Fruit fly (Drosophila melanogaster) whole organism, embryonic: Measurements from ENCODE around the gene Sfp26Ad.

ENCODE experiments used
- Abd-B ChIP-seq: fragments of 200-800 bp; sonication (Bioruptor generic); optimal IDR thresholded peaks from 2 replicates; lab custom pipeline; 2018; ENCODE audit warnings: missing biosample characterization, mild to moderate bottlenecking, missing genetic modification characterization, moderate library complexity
- Aef1 ChIP-seq: fragments of 200-800 bp; sonication (Bioruptor generic); IDR thresholded peaks from 3 replicates; pipeline ENCODE4 v1.3.6; 2022; ENCODE audit warnings: missing biosample characterization, missing genetic modification characterization
- B-H2 ChIP-seq: fragments of 200-800 bp; sonication (Bioruptor generic); optimal IDR thresholded peaks from 2 replicates; lab custom pipeline; 2018; ENCODE audit warnings: missing biosample characterization, mild to moderate bottlenecking, missing genetic modification characterization
- Bgb ChIP-seq: fragments of 200-800 bp; sonication (Bioruptor generic); IDR thresholded peaks from 2 replicates; pipeline ENCODE4 v1.3.6; 2022; ENCODE audit warnings: missing biosample characterization, missing genetic modification characterization; ENCODE audit not compliant: partially characterized antibody
- CG10462 ChIP-seq: fragments of 200-800 bp; sonication (Bioruptor generic); optimal IDR thresholded peaks from 2 replicates; lab custom pipeline; 2016; ENCODE audit warnings: missing biosample characterization, missing genetic modification characterization
- CG11504 ChIP-seq: fragments of 200-800 bp; sonication (Bioruptor generic); optimal IDR thresholded peaks from 3 replicates; lab custom pipeline; 2019; ENCODE audit warnings: missing biosample characterization, mild to moderate bottlenecking, missing genetic modification characterization, moderate library complexity
- CG14860 ChIP-seq: fragments of 200-800 bp; sonication (Bioruptor generic); IDR thresholded peaks from 3 replicates; pipeline ENCODE4 v1.3.6; 2022; ENCODE audit warnings: missing biosample characterization, missing genetic modification characterization; ENCODE audit not compliant: partially characterized antibody
- CG15514 ChIP-seq: fragments of 200-800 bp; sonication (Bioruptor generic); optimal IDR thresholded peaks from 3 replicates; lab custom pipeline; 2017; ENCODE audit warnings: missing biosample characterization, missing genetic modification characterization, mild to moderate bottlenecking, moderate library complexity, missing genetic modification reagents
- CG16815 ChIP-seq: fragments of 200-800 bp; sonication (Bioruptor generic); optimal IDR thresholded peaks from 3 replicates; lab custom pipeline; 2017; ENCODE audit warnings: missing biosample characterization, mild to moderate bottlenecking, missing genetic modification characterization
- CG17912 ChIP-seq: fragments of 200-800 bp; sonication (Bioruptor generic); optimal IDR thresholded peaks from 2 replicates; lab custom pipeline; 2018; ENCODE audit warnings: missing biosample characterization, mild to moderate bottlenecking, missing genetic modification characterization
- CG1832 ChIP-seq: fragments of 200-800 bp; sonication (Bioruptor generic); optimal IDR thresholded peaks from 2 replicates; lab custom pipeline; 2017; ENCODE audit warnings: missing biosample characterization, mild to moderate bottlenecking, missing genetic modification characterization, inconsistent platforms
- CG2199 ChIP-seq: fragments of 200-800 bp; sonication (Bioruptor generic); IDR thresholded peaks from 3 replicates; pipeline ENCODE4 v1.3.6; 2022; ENCODE audit warnings: missing biosample characterization, missing genetic modification characterization
- CG2678 ChIP-seq: fragments of 200-800 bp; sonication (Bioruptor generic); optimal IDR thresholded peaks from 3 replicates; lab custom pipeline; 2019; ENCODE audit warnings: missing biosample characterization, mild to moderate bottlenecking, missing genetic modification characterization, moderate library complexity
- CG31224 ChIP-seq: fragments of 200-800 bp; sonication (Bioruptor generic); IDR thresholded peaks from 2 replicates; pipeline ENCODE4 v1.3.6; 2022; ENCODE audit warnings: missing biosample characterization, missing genetic modification characterization
- CG32772 ChIP-seq: fragments of 200-800 bp; sonication (Bioruptor generic); IDR thresholded peaks from 2 replicates; pipeline ENCODE4 v1.3.6; 2022; ENCODE audit warnings: missing biosample characterization, missing genetic modification characterization
- CG3726 ChIP-seq: fragments of 200-800 bp; sonication (Bioruptor generic); IDR thresholded peaks from 3 replicates; pipeline ENCODE4, ENCODE4 v1.3.6; 2022; ENCODE audit warnings: missing biosample characterization, missing genetic modification characterization
- CG3995 ChIP-seq: fragments of 200-800 bp; sonication (Bioruptor generic); optimal IDR thresholded peaks from 3 replicates; lab custom pipeline; 2016; ENCODE audit warnings: missing biosample characterization, missing genetic modification characterization
- CG6854 ChIP-seq: fragments of 200-800 bp; sonication (Bioruptor generic); optimal IDR thresholded peaks from 3 replicates; lab custom pipeline; 2017; ENCODE audit warnings: missing biosample characterization, mild to moderate bottlenecking, missing genetic modification characterization
- CG7786 ChIP-seq: fragments of 200-800 bp; sonication (Bioruptor generic); optimal IDR thresholded peaks from 2 replicates; lab custom pipeline; 2016; ENCODE audit warnings: missing biosample characterization, missing genetic modification characterization
- CG8089 ChIP-seq: fragments of 200-800 bp; sonication (Bioruptor generic); optimal IDR thresholded peaks from 3 replicates; lab custom pipeline; 2016; ENCODE audit warnings: missing biosample characterization, missing genetic modification characterization
- CG8290 ChIP-seq, 3 experiments: fragments of 200-800 bp; sonication (Bioruptor generic); optimal IDR thresholded peaks; 2 replicates each; lab custom pipeline; 2016 to 2019; ENCODE audit warnings: missing biosample characterization in 3 of 3, missing genetic modification characterization in 3 of 3, mild to moderate bottlenecking in 2 of 3, moderate library complexity in 1 of 3
- CG9437 ChIP-seq: fragments of 200-800 bp; sonication (Bioruptor generic); optimal IDR thresholded peaks from 2 replicates; lab custom pipeline; 2018; ENCODE audit warnings: missing biosample characterization, mild to moderate bottlenecking, missing genetic modification characterization
- Eip74EF ChIP-seq, 2 experiments: fragments of 200-800 bp in 1 of 2; fragments of >200 bp in 1 of 2; sonication (Bioruptor generic) in 1 of 2; optimal IDR thresholded peaks; 2 replicates each; lab custom pipeline; 2017 to 2019; ENCODE audit warnings: missing biosample characterization in 2 of 2, missing genetic modification characterization in 2 of 2, mild to moderate bottlenecking in 1 of 2, moderate library complexity in 1 of 2
- Gsc ChIP-seq: fragments of 200-800 bp; sonication (Bioruptor generic); IDR thresholded peaks from 2 replicates; pipeline ENCODE4 v1.3.6; 2022; ENCODE audit warnings: missing biosample characterization, missing genetic modification characterization
- HLHmδ ChIP-seq: fragments of 200-800 bp; sonication (Bioruptor generic); optimal IDR thresholded peaks from 2 replicates; lab custom pipeline; 2018; ENCODE audit warnings: missing biosample characterization, mild to moderate bottlenecking, missing genetic modification characterization, moderate library complexity
- Hmx ChIP-seq: fragments of 200-800 bp; sonication (Bioruptor generic); optimal IDR thresholded peaks from 2 replicates; lab custom pipeline; 2016; ENCODE audit warnings: missing biosample characterization, missing genetic modification characterization
- Lpt ChIP-seq: fragments of >200 bp; optimal IDR thresholded peaks from 2 replicates; lab custom pipeline; 2018; ENCODE audit warnings: missing biosample characterization, missing genetic modification characterization
- Mad ChIP-seq: fragments of 200-800 bp; sonication (Bioruptor generic); optimal IDR thresholded peaks from 2 replicates; lab custom pipeline; 2016; ENCODE audit warnings: missing biosample characterization, missing genetic modification characterization
- Meics ChIP-seq: fragments of 200-800 bp; sonication (Bioruptor generic); optimal IDR thresholded peaks from 2 replicates; lab custom pipeline; 2017; ENCODE audit warnings: missing biosample characterization, mild to moderate bottlenecking, missing genetic modification characterization
- Myb ChIP-seq: fragments of 200-800 bp; sonication (Bioruptor generic); optimal IDR thresholded peaks from 2 replicates; lab custom pipeline; 2016; ENCODE audit warnings: missing biosample characterization, missing genetic modification characterization
- PHDP ChIP-seq: fragments of 200-800 bp; sonication (Bioruptor generic); optimal IDR thresholded peaks from 3 replicates; lab custom pipeline; 2018; ENCODE audit warnings: missing biosample characterization, mild to moderate bottlenecking, missing genetic modification characterization, moderate library complexity
- Sry-β ChIP-seq: fragments of 200-800 bp; sonication (Bioruptor generic); optimal IDR thresholded peaks from 2 replicates; lab custom pipeline; 2018; ENCODE audit warnings: missing biosample characterization, mild to moderate bottlenecking, missing genetic modification characterization, moderate library complexity
- Ssrp ChIP-seq: fragments of 200-800 bp; sonication (Bioruptor generic); optimal IDR thresholded peaks from 2 replicates; lab custom pipeline; 2018; ENCODE audit warnings: missing biosample characterization, mild to moderate bottlenecking, missing genetic modification characterization, moderate library complexity
- Tbp ChIP-seq: fragments of >200 bp; optimal IDR thresholded peaks from 2 replicates; lab custom pipeline; 2018; ENCODE audit warnings: missing biosample characterization, missing genetic modification characterization
- aop ChIP-seq: fragments of 200-800 bp; sonication (Bioruptor generic); IDR thresholded peaks from 2 replicates; pipeline ENCODE4 v1.3.6; 2022; ENCODE audit warnings: missing biosample characterization, missing genetic modification characterization
- chm ChIP-seq: fragments of 200-800 bp; sonication (Bioruptor generic); IDR thresholded peaks from 2 replicates; pipeline ENCODE4 v1.3.6; 2022; ENCODE audit warnings: missing biosample characterization, missing genetic modification characterization
- cwo ChIP-seq: fragments of 200-800 bp; sonication (Bioruptor generic); optimal IDR thresholded peaks from 3 replicates; lab custom pipeline; 2017; ENCODE audit warnings: missing biosample characterization, missing genetic modification characterization, mild to moderate bottlenecking, moderate library complexity, missing genetic modification reagents
- gcm2 ChIP-seq: fragments of 200-800 bp; sonication (Bioruptor generic); optimal IDR thresholded peaks from 2 replicates; lab custom pipeline; 2016; ENCODE audit warnings: missing biosample characterization, missing genetic modification characterization
- klu ChIP-seq: fragments of 200-800 bp; sonication (Bioruptor generic); IDR thresholded peaks from 2 replicates; pipeline ENCODE4 v1.3.6; 2022; ENCODE audit warnings: missing biosample characterization, missing genetic modification characterization
- lilli ChIP-seq: fragments of 200-800 bp; sonication (Bioruptor generic); optimal IDR thresholded peaks from 3 replicates; lab custom pipeline; 2016; ENCODE audit warnings: missing biosample characterization, missing genetic modification characterization
- org-1 ChIP-seq: fragments of 200-800 bp; sonication (Bioruptor generic); optimal IDR thresholded peaks from 2 replicates; lab custom pipeline; 2017; ENCODE audit warnings: missing biosample characterization, missing genetic modification characterization
- pum ChIP-seq: fragments of 200-800 bp; sonication (Bioruptor generic); optimal IDR thresholded peaks from 2 replicates; lab custom pipeline; 2016; ENCODE audit warnings: missing biosample characterization, missing genetic modification characterization
- rib ChIP-seq: fragments of 200-800 bp; sonication (Bioruptor generic); IDR thresholded peaks from 2 replicates; pipeline ENCODE4 v1.3.6; 2022; ENCODE audit warnings: missing biosample characterization, missing genetic modification characterization
- ro ChIP-seq: fragments of 200-800 bp; sonication (Bioruptor generic); IDR thresholded peaks from 2 replicates; pipeline ENCODE4 v1.3.6; 2022; ENCODE audit warnings: missing biosample characterization, missing genetic modification characterization
- seq ChIP-seq: fragments of 200-800 bp; sonication (Bioruptor generic); IDR thresholded peaks from 2 replicates; pipeline ENCODE4 v1.3.6; 2022; ENCODE audit warnings: missing biosample characterization, missing genetic modification characterization
- sima ChIP-seq: fragments of 200-800 bp; sonication (Bioruptor generic); optimal IDR thresholded peaks from 2 replicates; lab custom pipeline; 2016; ENCODE audit warnings: missing biosample characterization, missing genetic modification characterization
- slbo ChIP-seq: fragments of 200-800 bp; sonication (Bioruptor generic); IDR thresholded peaks from 2 replicates; pipeline ENCODE4 v1.3.6; 2022; ENCODE audit warnings: missing biosample characterization, missing genetic modification characterization
- slp2 ChIP-seq: fragments of 200-800 bp; sonication (Bioruptor generic); optimal IDR thresholded peaks from 2 replicates; lab custom pipeline; 2016; ENCODE audit warnings: missing biosample characterization, missing genetic modification characterization
- tgo ChIP-seq: fragments of 200-800 bp; sonication (Bioruptor generic); IDR thresholded peaks from 3 replicates; pipeline ENCODE4 v1.3.6; 2022; ENCODE audit warnings: missing biosample characterization, missing genetic modification characterization
- unpg ChIP-seq: fragments of 200-800 bp; sonication (Bioruptor generic); optimal IDR thresholded peaks from 3 replicates; lab custom pipeline; 2018; ENCODE audit warnings: missing biosample characterization, mild to moderate bottlenecking, missing genetic modification characterization, moderate library complexity
- wdn ChIP-seq: fragments of 200-800 bp; sonication (Bioruptor generic); IDR thresholded peaks from 2 replicates; pipeline ENCODE4 v1.3.6; 2022; ENCODE audit warnings: missing biosample characterization, missing genetic modification characterization
- wor ChIP-seq: fragments of 200-800 bp; sonication (Bioruptor generic); IDR thresholded peaks from 2 replicates; pipeline ENCODE4 v1.3.6; 2022; ENCODE audit warnings: missing biosample characterization, missing genetic modification characterization

Gene Sfp26Ad

DNA sequence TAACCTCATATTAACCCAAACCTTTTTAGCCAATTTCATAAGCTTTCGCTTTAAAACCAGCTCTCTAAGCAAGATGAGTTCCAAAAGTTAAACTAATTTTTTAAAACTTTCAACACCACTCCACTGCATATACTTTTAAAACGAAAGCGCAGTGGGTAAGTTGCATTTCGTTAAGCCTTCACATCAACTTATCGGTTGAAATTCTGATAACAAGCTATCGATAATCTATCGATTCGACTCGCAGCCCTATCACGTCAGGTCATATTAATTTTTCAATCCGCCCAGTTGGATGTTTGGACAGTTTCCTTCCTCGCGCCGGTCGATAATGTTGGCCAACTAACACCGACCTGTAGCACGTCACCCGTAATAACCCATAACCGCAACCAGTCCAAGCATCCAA lies 43.0 kb upstream of the Sfp26Ad start, which contains the start of gene ifc (continued):
- TF ChIP-seq CG31224 (GFP tag; lab: Robert Waterston, UW) (no peak), CG2199 (GFP tag; lab: Robert Waterston, UW) (no peak), CG16815 (GFP tag; lab: Kevin White, UChicago) (no peak), tgo (GFP tag; lab: Robert Waterston, UW) (no peak), Aef1 (no peak), gcm2 (GFP tag; lab: Kevin White, UChicago) (no peak), ro (GFP tag; lab: Robert Waterston, UW) (no peak), slp2 (GFP tag; lab: Kevin White, UChicago) (no peak), seq (GFP tag; lab: Robert Waterston, UW) (no peak), Tbp (GFP tag; lab: Kevin White, UChicago) (no peak), Mad (peak; percentile 51), rib (GFP tag; lab: Robert Waterston, UW) (no peak), Abd-B (GFP tag; lab: Kevin White, UChicago) (no peak), CG11504 (no peak), lilli (GFP tag; lab: Kevin White, UChicago) (peak; percentile 76), org-1 (no peak), CG6854 (no peak), chm (GFP tag; lab: Robert Waterston, UW) (no peak), CG17912 (no peak), CG3995 (GFP tag; lab: Kevin White, UChicago) (peak; percentile 17), sima (GFP tag; lab: Kevin White, UChicago) (no peak), cwo (GFP tag; lab: Kevin White, UChicago) (no peak), Meics (peak; percentile 61), CG32772 (GFP tag; lab: Robert Waterston, UW) (no peak), Gsc (GFP tag; lab: Robert Waterston, UW) (no peak), CG1832 (GFP tag; lab: Kevin White, UChicago) (no peak), Ssrp (tag; lab: Kevin White, UChicago) (peak; percentile 61), Hmx (GFP tag; lab: Kevin White, UChicago) (no peak), CG8290 (GFP tag; optimal IDR thresholded peaks at IDR 0.05; lab: Kevin White, UChicago) (peak; percentile 89), CG8290 (tag; optimal IDR thresholded peaks at IDR 0.05; lab: Kevin White, UChicago) (peak; percentile 43 to 84), CG8089 (GFP tag; lab: Kevin White, UChicago) (peak; percentile 53), HLHmδ (GFP tag; lab: Kevin White, UChicago) (peak; percentile 19), Myb (GFP tag; lab: Kevin White, UChicago) (peak; percentile 70), PHDP (tag; lab: Kevin White, UChicago) (peak; percentile 44), pum (GFP tag; lab: Kevin White, UChicago) (peak; percentile 36), CG3726 (GFP tag; lab: Robert Waterston, UW) (no peak), Eip74EF (GFP tag; optimal IDR thresholded peaks at IDR 0.05; lab: Kevin White, UChicago) (peak in 1 of 2 experiments; percentile 53), CG7786 (GFP tag; lab: Kevin White, UChicago) (peak; percentile 54), wdn (GFP tag; lab: Robert Waterston, UW) (no peak), klu (GFP tag; lab: Robert Waterston, UW) (no peak), CG15514 (GFP tag; lab: Kevin White, UChicago) (peak; percentile 85), CG10462 (GFP tag; lab: Kevin White, UChicago) (no peak), slbo (GFP tag; lab: Robert Waterston, UW) (no peak), CG2678 (tag; lab: Kevin White, UChicago) (peak; percentile 64), Lpt (no peak), wor (GFP tag; lab: Robert Waterston, UW) (no peak), Bgb (no peak), CG9437 (no peak), aop (GFP tag; lab: Robert Waterston, UW) (no peak), B-H2 (GFP tag; lab: Kevin White, UChicago) (peak; percentile 76), unpg (GFP tag; lab: Kevin White, UChicago) (peak; percentile 42), CG14860 (no peak), Sry-β (GFP tag; lab: Kevin White, UChicago) (peak; percentile 12)
